Worm (Caenorhabditis elegans): ENCODE measurements around the gene F02A9.1.

F02A9.1 gene

DNA sequence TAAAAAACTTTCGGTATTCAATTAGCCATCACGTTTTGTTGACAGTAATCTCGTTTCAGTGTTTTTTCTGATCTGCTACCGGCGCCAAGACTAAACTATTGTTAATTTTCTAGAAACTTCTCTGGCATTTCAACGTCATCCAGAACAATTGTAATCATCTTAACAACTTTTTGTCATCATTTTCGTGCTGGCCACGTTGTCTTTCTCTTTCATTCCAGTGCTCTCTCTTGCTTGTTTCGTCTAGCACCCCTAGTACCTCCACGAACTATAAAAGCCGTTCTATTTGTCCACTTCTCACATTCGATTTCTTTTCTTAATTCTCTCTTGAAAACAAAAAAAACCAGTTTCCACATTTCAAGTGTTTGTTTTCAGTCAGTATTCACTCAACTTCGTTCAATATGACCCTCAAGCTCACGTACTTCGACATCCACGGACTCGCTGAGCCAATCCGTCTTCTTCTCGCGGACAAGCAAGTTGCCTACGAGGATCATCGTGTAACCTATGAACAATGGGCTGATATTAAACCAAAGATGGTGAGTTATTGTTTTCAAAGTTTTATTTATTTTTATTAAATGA is 18.6 kb downstream of the F02A9.1 start, which contains the start of gene gst-1 (continued):
- TF ChIP-seq egl-44 (GFP tag; IDR thresholded peaks at IDR 0.05) (no peak), madf-8 (GFP tag; conservative IDR thresholded peaks at IDR 0.05) (no peak), D2030.7 (GFP tag; IDR thresholded peaks at IDR 0.05) (no peak), K11D2.4 (GFP tag; IDR thresholded peaks at IDR 0.05) (no peak), dpff-1 (tag; optimal IDR thresholded peaks at IDR 0.05) (no peak), atf-7 (tag; optimal IDR thresholded peaks at IDR 0.05) (peak; percentile 46), gei-17 (GFP tag; optimal IDR thresholded peaks at IDR 0.05) (no peak), ztf-25 (GFP tag; IDR thresholded peaks at IDR 0.05) (no peak), bed-2 (GFP tag; IDR thresholded peaks at IDR 0.05) (no peak), Y67H2A.10 (GFP tag; conservative IDR thresholded peaks at IDR 0.05) (no peak), him-1 (tag; optimal IDR thresholded peaks at IDR 0.05) (no peak), lin-35 (GFP tag; optimal IDR thresholded peaks at IDR 0.05) (no peak), egrh-3 (GFP tag; IDR thresholded peaks at IDR 0.05) (no peak), mcd-1 (GFP tag; IDR thresholded peaks at IDR 0.05) (no peak)

DNA sequence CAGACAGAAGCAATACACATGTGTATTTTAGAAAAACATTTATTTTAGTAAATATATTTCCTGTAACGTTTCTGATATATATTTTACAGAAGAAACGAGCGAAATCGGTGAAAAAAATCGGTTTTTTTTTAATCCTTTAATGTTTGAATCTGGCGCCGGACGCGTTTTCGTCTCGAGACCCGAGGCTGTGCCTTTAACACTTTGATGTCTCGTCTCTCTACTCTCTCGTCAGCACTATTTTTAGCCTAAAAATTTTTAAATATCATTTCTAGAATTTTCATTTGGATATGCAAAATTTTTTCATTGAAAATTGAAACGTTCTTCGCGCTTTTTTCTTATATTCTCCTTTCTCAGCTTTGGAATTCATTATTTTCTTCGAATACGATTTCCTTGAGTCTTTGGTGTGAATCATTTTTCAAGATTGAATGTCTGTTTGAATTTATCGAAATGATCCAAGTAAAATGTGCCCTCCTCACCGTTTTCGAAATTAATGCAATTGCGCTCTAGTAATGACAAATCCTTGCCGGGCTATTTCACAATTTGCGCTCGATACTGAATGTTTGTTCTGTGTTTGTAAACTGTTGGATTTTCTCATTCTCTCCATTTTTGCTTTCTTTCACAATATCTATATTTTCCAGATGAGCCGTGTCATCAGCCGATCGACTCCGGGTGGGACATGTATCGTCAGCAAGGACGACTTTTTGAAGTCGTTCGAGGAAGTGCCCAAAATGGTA is 23.0 kb downstream of the F02A9.1 start, which contains the start of gene cls-2:
TSS of gene cls-2 (plus strand) at position 635 of the 734 bp plus-strand sequence.
- TF ChIP-seq hsf-1 (GFP tag; IDR thresholded peaks at IDR 0.05) (peak; percentile 55; the same call in 1 of the 2 replicates), ama-1 (optimal IDR thresholded peaks at IDR 0.05) (peak; percentile 39), ama-1 (GFP tag; optimal IDR thresholded peaks at IDR 0.05) (peak in 1 of 2 experiments; percentile 21), ZK185.1 (tag; optimal IDR thresholded peaks at IDR 0.05; ENCODE audit: poor library complexity, severe bottlenecking) (no peak), ceh-27 (GFP tag; optimal IDR thresholded peaks at IDR 0.05) (no peak), akir-1 (GFP tag; optimal IDR thresholded peaks at IDR 0.05) (no peak), hmg-1.2 (GFP tag; IDR thresholded peaks at IDR 0.05) (no peak), ceh-91 (GFP tag; IDR thresholded peaks at IDR 0.05) (peak; percentile 41; the same call in 1 of the 2 replicates), him-1 (tag; optimal IDR thresholded peaks at IDR 0.05) (no peak), lin-54 (GFP tag; optimal IDR thresholded peaks at IDR 0.05) (peak; percentile 66), tlf-1 (GFP tag; optimal IDR thresholded peaks at IDR 0.05) (no peak), snpc-1.3 (tag; optimal IDR thresholded peaks at IDR 0.05; ENCODE audit: insufficient read depth) (peak; percentile 43), lin-26 (GFP tag; IDR thresholded peaks at IDR 0.05) (no peak), athp-1 (tag; optimal IDR thresholded peaks at IDR 0.05) (no peak), gei-17 (GFP tag; optimal IDR thresholded peaks at IDR 0.05) (no peak), tbp1 (GFP tag; optimal IDR thresholded peaks at IDR 0.05) (no peak), ztf-6 (GFP tag; IDR thresholded peaks at IDR 0.05) (no peak), F33H1.4 (GFP tag; IDR thresholded peaks at IDR 0.05) (peak; percentile 87), F23B12.7 (tag; optimal IDR thresholded peaks at IDR 0.05; ENCODE audit: insufficient read depth) (peak; percentile 67), unc-62 (GFP tag; optimal IDR thresholded peaks at IDR 0.05) (no peak), F22D6.2 (tag; optimal IDR thresholded peaks at IDR 0.05) (no peak), madf-3 (GFP tag; IDR thresholded peaks at IDR 0.05) (no peak), cebp-1 (GFP tag; IDR thresholded peaks at IDR 0.05) (no peak), cebp-1 (tag; optimal IDR thresholded peaks at IDR 0.05) (peak; percentile 76), F37B4.10 (GFP tag; IDR thresholded peaks at IDR 0.05) (no peak), efl-1 (GFP tag; optimal IDR thresholded peaks at IDR 0.05) (peak; percentile 72), egrh-3 (GFP tag; IDR thresholded peaks at IDR 0.05) (no peak), let-526 (GFP tag; IDR thresholded peaks at IDR 0.05) (no peak), Y53G8AR.9 (GFP tag; conservative IDR thresholded peaks at IDR 0.05) (0 out of 2 replicates have a peak, but pooled peaks have one; percentile 45), lag-1 (GFP tag; IDR thresholded peaks at IDR 0.05) (no peak), snpc-4 (GFP tag; optimal IDR thresholded peaks at IDR 0.05) (no peak), snpc-4 (tag; optimal IDR thresholded peaks at IDR 0.05) (no peak), dpff-1 (tag; optimal IDR thresholded peaks at IDR 0.05) (no peak), nhr-179 (tag; optimal IDR thresholded peaks at IDR 0.05) (no peak), nhr-90 (tag; optimal IDR thresholded peaks at IDR 0.05) (no peak), ztf-25 (GFP tag; IDR thresholded peaks at IDR 0.05) (no peak), D2030.7 (GFP tag; IDR thresholded peaks at IDR 0.05) (peak; percentile 57)
